Worm (Caenorhabditis elegans) whole organism, mixed stage, embryonic: ENCODE data around the gene dct-8.

Experiments
- blmp-1 ChIP-seq: fragments of 150-350 bp; optimal IDR thresholded peaks from 2 replicates; lab custom pipeline; 2014; ENCODE audit warnings: missing biosample characterization, missing genetic modification characterization
- ceh-39 ChIP-seq: fragments of 150-350 bp; optimal IDR thresholded peaks from 2 replicates; lab custom pipeline; 2014; ENCODE audit warnings: missing biosample characterization, missing genetic modification characterization
- drap-1 ChIP-seq: fragments of 200-800 bp; sonication (Bioruptor generic); optimal IDR thresholded peaks from 3 replicates; lab custom pipeline; 2018; ENCODE audit warnings: mild to moderate bottlenecking, missing genetic modification characterization, missing compliant biosample characterization
- elt-1 ChIP-seq: sonication (generic microtip); optimal IDR thresholded peaks from 2 replicates; lab custom pipeline; 2017; ENCODE audit warnings: missing genetic modification characterization, mild to moderate bottlenecking, missing compliant biosample characterization, antibody characterized with exemption, moderate library complexity, borderline replicate concordance; ENCODE audit not compliant: insufficient read depth
- lin-32 ChIP-seq: fragments of 200-800 bp; sonication (Bioruptor generic); optimal IDR thresholded peaks from 2 replicates; lab custom pipeline; 2018; ENCODE audit warnings: mild to moderate bottlenecking, missing genetic modification characterization, missing compliant biosample characterization
- lsy-2 ChIP-seq: fragments of 150-350 bp; optimal IDR thresholded peaks from 2 replicates; lab custom pipeline; 2014; ENCODE audit warnings: missing biosample characterization, missing genetic modification characterization
- nhr-237 ChIP-seq: fragments of 150-350 bp; optimal IDR thresholded peaks from 2 replicates; lab custom pipeline; 2014; ENCODE audit warnings: missing biosample characterization, missing genetic modification characterization
- nhr-76 ChIP-seq: sonication (generic microtip); optimal IDR thresholded peaks from 2 replicates; lab custom pipeline; 2017; ENCODE audit warnings: missing biosample characterization, missing genetic modification characterization
- pha-4 ChIP-seq: fragments of 150-350 bp; optimal IDR thresholded peaks from 2 replicates; lab custom pipeline; 2018; ENCODE audit warnings: missing biosample characterization, missing genetic modification reagents, missing genetic modification characterization
- unc-62 ChIP-seq: fragments of 150-350 bp; optimal IDR thresholded peaks from 2 replicates; lab custom pipeline; 2014; ENCODE audit warnings: missing biosample characterization, missing genetic modification reagents, missing genetic modification characterization

ce11 chrIV:3881119-3881518, 13.8 kb upstream of the dct-8 start, which contains the start of the genes F37C4.8 and oac-23:
- TF ChIP-seq drap-1 (GFP tag; lab: Kevin White, UChicago) (no peak), lsy-2 (tag; lab: Kevin White, UChicago) (no peak), elt-1 (tag; lab: Kevin White, UChicago) (no peak), nhr-76 (no peak), blmp-1 (tag; lab: Kevin White, UChicago) (no peak), nhr-237 (tag; lab: Kevin White, UChicago) (no peak), unc-62 (no peak), lin-32 (GFP tag; lab: Kevin White, UChicago) (no peak), pha-4 (tag; lab: Kevin White, UChicago) (no peak), ceh-39 (no peak)
